Worm (Caenorhabditis elegans): Measurements from ENCODE around the gene hdl-2.

ce11 chrIV:8891131-8891530 lies 17.2 kb downstream of the hdl-2 start, which contains the start of gene spr-2:
- TF ChIP-seq mcd-1 (GFP tag; IDR thresholded peaks at IDR 0.05): peak; percentile 53; the same call in 1 of the 2 replicates
- TF ChIP-seq sea-2 (GFP tag; IDR thresholded peaks at IDR 0.05): no peak
- no peak for TF ChIP-seq Y67H2A.10 (GFP tag; conservative IDR thresholded peaks at IDR 0.05)
- no peak for TF ChIP-seq nhr-120 (GFP tag; IDR thresholded peaks at IDR 0.05)
- no peak for TF ChIP-seq nhr-27 (tag; optimal IDR thresholded peaks at IDR 0.05)
- TF ChIP-seq snpc-3.4 (tag; optimal IDR thresholded peaks at IDR 0.05): no peak

All from whole organism, young adult.